Worm (Caenorhabditis elegans): Measurements from ENCODE around the gene acl-4.

DNA sequence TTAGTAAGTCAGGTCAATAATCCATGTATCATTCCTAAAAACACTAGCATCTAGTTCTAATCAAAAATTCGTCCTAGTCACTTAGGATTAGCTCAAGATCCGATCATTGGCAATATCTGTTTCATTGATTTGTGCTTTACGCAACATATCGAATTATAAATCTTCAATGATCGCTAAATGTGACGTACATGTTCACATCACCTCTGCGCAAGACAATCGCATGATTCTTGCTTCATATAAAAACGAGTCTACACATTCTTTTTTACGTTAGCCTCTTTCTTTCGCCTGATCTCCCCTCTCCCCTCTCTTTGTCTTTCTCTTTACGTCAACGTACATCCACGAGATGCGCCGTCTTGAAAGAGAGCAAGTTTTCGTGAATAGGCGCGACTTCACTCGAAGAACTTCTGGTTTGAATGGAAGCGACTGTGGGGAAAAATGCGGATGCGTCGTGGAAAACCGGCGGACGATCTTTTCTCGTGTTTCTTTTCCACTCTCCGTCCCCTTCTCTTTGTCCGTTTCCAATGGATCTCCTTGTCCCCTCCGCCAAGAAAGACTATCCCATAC is 46.1 kb upstream of the acl-4 start:
- no peak for TF ChIP-seq W03F9.2 (tag; optimal IDR thresholded peaks at IDR 0.05)
- no peak for TF ChIP-seq him-1 (tag; optimal IDR thresholded peaks at IDR 0.05)
